Worm (Caenorhabditis elegans) whole organism, mixed stage, embryonic: ENCODE measurements around the gene F15A8.1.

ENCODE experiments used
- bed-3 ChIP-seq: fragments of 200-800 bp; sonication (Bioruptor generic); optimal IDR thresholded peaks from 3 replicates; lab custom pipeline; 2018; ENCODE audit warnings: mild to moderate bottlenecking, missing genetic modification characterization, moderate library complexity, missing compliant biosample characterization
- blmp-1 ChIP-seq: fragments of 150-350 bp; optimal IDR thresholded peaks from 2 replicates; lab custom pipeline; 2014; ENCODE audit warnings: missing biosample characterization, missing genetic modification characterization
- ces-1 ChIP-seq: fragments of 150-350 bp; optimal IDR thresholded peaks from 2 replicates; lab custom pipeline; 2014; ENCODE audit warnings: missing biosample characterization, missing genetic modification reagents, missing genetic modification characterization
- drap-1 ChIP-seq: fragments of 200-800 bp; sonication (Bioruptor generic); optimal IDR thresholded peaks from 3 replicates; lab custom pipeline; 2018; ENCODE audit warnings: mild to moderate bottlenecking, missing genetic modification characterization, missing compliant biosample characterization
- lin-13 ChIP-seq: fragments of 150-350 bp; optimal IDR thresholded peaks from 2 replicates; lab custom pipeline; 2014; ENCODE audit warnings: missing biosample characterization, missing genetic modification characterization
- lsy-2 ChIP-seq: fragments of 150-350 bp; optimal IDR thresholded peaks from 2 replicates; lab custom pipeline; 2014; ENCODE audit warnings: missing biosample characterization, missing genetic modification characterization
- mab-5 ChIP-seq: fragments of 150-350 bp; optimal IDR thresholded peaks from 2 replicates; lab custom pipeline; 2014; ENCODE audit warnings: missing biosample characterization, missing genetic modification characterization
- nhr-2 ChIP-seq: fragments of 150-350 bp; optimal IDR thresholded peaks from 2 replicates; lab custom pipeline; 2014; ENCODE audit warnings: missing biosample characterization, missing genetic modification characterization
- nhr-237 ChIP-seq: fragments of 150-350 bp; optimal IDR thresholded peaks from 2 replicates; lab custom pipeline; 2014; ENCODE audit warnings: missing biosample characterization, missing genetic modification characterization
- pha-4 ChIP-seq: fragments of 150-350 bp; optimal IDR thresholded peaks from 2 replicates; lab custom pipeline; 2018; ENCODE audit warnings: missing biosample characterization, missing genetic modification reagents, missing genetic modification characterization
- snpc-4 ChIP-seq: fragments of 150-350 bp; optimal IDR thresholded peaks from 2 replicates; lab custom pipeline; 2014; ENCODE audit warnings: missing biosample characterization, missing genetic modification characterization
- sptf-1 ChIP-seq: sonication (generic microtip); optimal IDR thresholded peaks from 2 replicates; lab custom pipeline; 2017; ENCODE audit warnings: mild to moderate bottlenecking, missing genetic modification characterization, moderate library complexity, missing compliant biosample characterization
- unc-62 ChIP-seq: fragments of 150-350 bp; optimal IDR thresholded peaks from 2 replicates; lab custom pipeline; 2014; ENCODE audit warnings: missing biosample characterization, missing genetic modification reagents, missing genetic modification characterization
- ztf-11 ChIP-seq: fragments of 150-350 bp; optimal IDR thresholded peaks from 2 replicates; lab custom pipeline; 2014; ENCODE audit warnings: missing biosample characterization, missing genetic modification characterization

DNA sequence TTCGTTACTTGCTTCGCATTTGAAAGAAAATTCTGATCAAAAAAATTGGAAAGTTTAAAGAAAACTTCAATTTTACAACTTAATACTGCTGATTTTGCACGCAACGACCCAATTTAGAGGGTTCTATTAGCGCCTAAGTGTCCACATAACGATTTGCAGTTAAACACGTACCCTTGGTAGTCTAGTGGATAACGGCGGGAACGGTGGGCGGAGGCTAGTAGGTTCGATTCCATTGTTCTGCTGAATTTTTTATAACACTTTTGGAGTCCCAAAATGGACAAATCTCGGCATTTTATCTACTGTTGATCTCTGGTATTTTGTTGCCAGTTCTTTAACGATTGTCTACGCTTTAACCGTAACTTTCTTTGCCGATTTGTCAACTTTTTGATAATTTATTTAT lies 12.4 kb downstream of the F15A8.1 start:
- TF ChIP-seq unc-62 (GFP tag; lab: Kevin White, UChicago) (no peak), ces-1 (no peak), blmp-1 (tag; lab: Kevin White, UChicago) (no peak), ztf-11 (no peak), drap-1 (GFP tag; lab: Kevin White, UChicago) (no peak), mab-5 (no peak), nhr-237 (tag; lab: Kevin White, UChicago) (no peak), bed-3 (GFP tag; lab: Kevin White, UChicago) (no peak), lin-13 (tag; lab: Kevin White, UChicago) (no peak), lsy-2 (tag; lab: Kevin White, UChicago) (no peak), sptf-1 (tag; lab: Kevin White, UChicago) (no peak), nhr-2 (tag; lab: Kevin White, UChicago) (no peak), pha-4 (tag; lab: Kevin White, UChicago) (no peak), snpc-4 (tag; lab: Kevin White, UChicago) (no peak)
